Fruit fly (Drosophila melanogaster) whole organism, embryonic: ENCODE data around the gene ocn.

Experiments used
- Atf6 ChIP-seq: fragments of 200-800 bp; sonication (Bioruptor generic); IDR thresholded peaks from 2 replicates; pipeline ENCODE4 v1.3.6; 2022; ENCODE audit warnings: missing biosample characterization, missing genetic modification characterization
- C15 ChIP-seq: fragments of 200-800 bp; sonication (Bioruptor generic); IDR thresholded peaks from 3 replicates; pipeline ENCODE4 v1.3.6; 2022; ENCODE audit warnings: missing biosample characterization, missing genetic modification characterization
- CG10147 ChIP-seq: fragments of 200-800 bp; sonication (Bioruptor generic); optimal IDR thresholded peaks from 2 replicates; lab custom pipeline; 2019; ENCODE audit warnings: missing biosample characterization, mild to moderate bottlenecking, missing genetic modification characterization, moderate library complexity
- CG10274 ChIP-seq: fragments of 200-800 bp; sonication (Bioruptor generic); optimal IDR thresholded peaks from 3 replicates; lab custom pipeline; 2017; ENCODE audit warnings: missing biosample characterization, mild to moderate bottlenecking, missing genetic modification characterization
- CG11398 ChIP-seq: fragments of 200-800 bp; sonication (Bioruptor generic); optimal IDR thresholded peaks from 2 replicates; lab custom pipeline; 2016; ENCODE audit warnings: missing biosample characterization, missing genetic modification characterization
- CG11504 ChIP-seq: fragments of 200-800 bp; sonication (Bioruptor generic); optimal IDR thresholded peaks from 3 replicates; lab custom pipeline; 2019; ENCODE audit warnings: missing biosample characterization, mild to moderate bottlenecking, missing genetic modification characterization, moderate library complexity
- CG13296 ChIP-seq: fragments of 200-800 bp; sonication (Bioruptor generic); optimal IDR thresholded peaks from 3 replicates; lab custom pipeline; 2018; ENCODE audit warnings: missing biosample characterization, mild to moderate bottlenecking, missing genetic modification characterization
- CG30403 ChIP-seq: fragments of 200-800 bp; sonication (Bioruptor generic); optimal IDR thresholded peaks from 3 replicates; lab custom pipeline; 2016; ENCODE audit warnings: missing biosample characterization, missing genetic modification characterization
- CG3065 ChIP-seq: fragments of 200-800 bp; sonication (Bioruptor generic); optimal IDR thresholded peaks from 2 replicates; lab custom pipeline; 2016; ENCODE audit warnings: missing biosample characterization, missing genetic modification characterization
- CG31365 ChIP-seq: fragments of 200-800 bp; sonication (Bioruptor generic); optimal IDR thresholded peaks from 2 replicates; lab custom pipeline; 2018; ENCODE audit warnings: missing biosample characterization, mild to moderate bottlenecking, missing genetic modification characterization
- CG34422 ChIP-seq: fragments of 200-800 bp; sonication (Bioruptor generic); IDR thresholded peaks from 3 replicates; pipeline ENCODE4 v1.3.6; 2022; ENCODE audit warnings: missing biosample characterization, missing genetic modification characterization
- CG3726 ChIP-seq: fragments of 200-800 bp; sonication (Bioruptor generic); IDR thresholded peaks from 3 replicates; pipeline ENCODE4, ENCODE4 v1.3.6; 2022; ENCODE audit warnings: missing biosample characterization, missing genetic modification characterization
- CG3838 ChIP-seq: fragments of 200-800 bp; sonication (Bioruptor generic); optimal IDR thresholded peaks from 3 replicates; lab custom pipeline; 2016; ENCODE audit warnings: missing biosample characterization, missing genetic modification characterization
- CG3847 ChIP-seq: fragments of 200-800 bp; sonication (Bioruptor generic); IDR thresholded peaks from 2 replicates; pipeline ENCODE4 v1.3.6; 2022; ENCODE audit warnings: missing biosample characterization, missing genetic modification characterization
- CG7372 ChIP-seq: fragments of 200-800 bp; sonication (Bioruptor generic); IDR thresholded peaks from 2 replicates; pipeline ENCODE4 v1.3.6; 2022; ENCODE audit warnings: missing biosample characterization, missing genetic modification characterization
- CG7839 ChIP-seq: fragments of 200-800 bp; sonication (Bioruptor generic); optimal IDR thresholded peaks from 3 replicates; lab custom pipeline; 2018; ENCODE audit warnings: missing biosample characterization, mild to moderate bottlenecking, missing genetic modification characterization, moderate library complexity
- CG7963 ChIP-seq: fragments of 200-800 bp; sonication (Bioruptor generic); IDR thresholded peaks from 3 replicates; pipeline ENCODE4 v1.3.6; 2022; ENCODE audit warnings: missing biosample characterization, missing genetic modification characterization; ENCODE audit not compliant: partially characterized antibody
- CG9215 ChIP-seq: fragments of 200-800 bp; sonication (Bioruptor generic); IDR thresholded peaks from 2 replicates; pipeline ENCODE4 v1.3.6; 2022; ENCODE audit warnings: missing biosample characterization, missing genetic modification characterization
- CG9876 ChIP-seq: fragments of 200-800 bp; sonication (Bioruptor generic); optimal IDR thresholded peaks from 2 replicates; lab custom pipeline; 2016; ENCODE audit warnings: missing biosample characterization, missing genetic modification characterization
- Drgx ChIP-seq: fragments of 200-800 bp; sonication (Bioruptor generic); IDR thresholded peaks from 2 replicates; pipeline ENCODE4 v1.3.6; 2022; ENCODE audit warnings: missing biosample characterization, missing genetic modification characterization
- Fer2 ChIP-seq: fragments of 200-800 bp; sonication (Bioruptor generic); optimal IDR thresholded peaks from 2 replicates; lab custom pipeline; 2018; ENCODE audit warnings: missing biosample characterization, mild to moderate bottlenecking, missing genetic modification characterization, moderate library complexity
- GATAe ChIP-seq: fragments of 200-800 bp; sonication (Bioruptor generic); conservative IDR thresholded peaks from 2 replicates; pipeline ENCODE4 v1.3.6; 2022; ENCODE audit warnings: missing biosample characterization, missing genetic modification characterization
- HLH54F ChIP-seq: fragments of 200-800 bp; sonication (Bioruptor generic); optimal IDR thresholded peaks from 3 replicates; lab custom pipeline; 2016; ENCODE audit warnings: missing biosample characterization, missing genetic modification characterization
- Hr51 ChIP-seq, 2 experiments: fragments of 200-800 bp; sonication (Bioruptor generic); optimal IDR thresholded peaks; 2 replicates in 1 of 2; 3 replicates in 1 of 2; lab custom pipeline; 2016 to 2018; ENCODE audit warnings: missing biosample characterization in 2 of 2, missing genetic modification characterization in 2 of 2, mild to moderate bottlenecking in 1 of 2, moderate library complexity in 1 of 2
- Jarid2 ChIP-seq: fragments of 200-800 bp; sonication (Bioruptor generic); optimal IDR thresholded peaks from 3 replicates; lab custom pipeline; 2017; ENCODE audit warnings: mild to moderate bottlenecking, missing biosample characterization, missing genetic modification reagents, missing genetic modification characterization
- Kr ChIP-seq: fragments of 200-800 bp; sonication (Bioruptor generic); optimal IDR thresholded peaks from 2 replicates; lab custom pipeline; 2017; ENCODE audit warnings: missing biosample characterization, mild to moderate bottlenecking, missing genetic modification characterization
- Lhr ChIP-seq: fragments of 200-800 bp; sonication (Bioruptor generic); optimal IDR thresholded peaks from 3 replicates; lab custom pipeline; 2017; ENCODE audit warnings: mild to moderate bottlenecking, missing biosample characterization, missing genetic modification reagents, missing genetic modification characterization
- MBD-R2 ChIP-seq: fragments of 200-800 bp; sonication (Bioruptor generic); IDR thresholded peaks from 2 replicates; pipeline ENCODE4 v1.3.6; 2022; ENCODE audit warnings: missing biosample characterization, missing genetic modification characterization
- Pdp1 ChIP-seq, 2 experiments: fragments of 200-800 bp; sonication (Bioruptor generic); optimal IDR thresholded peaks; 3 replicates each; lab custom pipeline; 2016; ENCODE audit warnings: missing biosample characterization in 2 of 2, missing genetic modification characterization in 2 of 2, mild to moderate bottlenecking in 1 of 2, moderate library complexity in 1 of 2
- Poxn ChIP-seq: fragments of 200-800 bp; sonication (Bioruptor generic); IDR thresholded peaks from 2 replicates; pipeline ENCODE4 v1.3.6; 2022; ENCODE audit warnings: missing biosample characterization, missing genetic modification characterization
- Sox100B ChIP-seq: fragments of 200-800 bp; sonication (Bioruptor generic); optimal IDR thresholded peaks from 3 replicates; lab custom pipeline; 2018; ENCODE audit warnings: missing biosample characterization, mild to moderate bottlenecking, missing genetic modification characterization
- Sry-δ ChIP-seq: fragments of 200-800 bp; sonication (Bioruptor generic); optimal IDR thresholded peaks from 2 replicates; lab custom pipeline; 2016; ENCODE audit warnings: missing biosample characterization, missing genetic modification characterization
- bab2 ChIP-seq: fragments of 200-800 bp; sonication (Bioruptor generic); optimal IDR thresholded peaks from 2 replicates; lab custom pipeline; 2016; ENCODE audit warnings: missing biosample characterization, missing genetic modification characterization
- cato ChIP-seq: fragments of 200-800 bp; sonication (Bioruptor generic); optimal IDR thresholded peaks from 2 replicates; lab custom pipeline; 2016; ENCODE audit warnings: missing biosample characterization, missing genetic modification characterization, borderline replicate concordance
- chm ChIP-seq: fragments of 200-800 bp; sonication (Bioruptor generic); IDR thresholded peaks from 2 replicates; pipeline ENCODE4 v1.3.6; 2022; ENCODE audit warnings: missing biosample characterization, missing genetic modification characterization
- da ChIP-seq: fragments of 200-800 bp; sonication (Bioruptor generic); optimal IDR thresholded peaks from 2 replicates; lab custom pipeline; 2016; ENCODE audit warnings: missing biosample characterization, missing genetic modification characterization
- dm ChIP-seq: fragments of 200-800 bp; sonication (Bioruptor generic); optimal IDR thresholded peaks from 3 replicates; lab custom pipeline; 2016; ENCODE audit warnings: missing biosample characterization, missing genetic modification characterization
- emc ChIP-seq: fragments of 200-800 bp; sonication (Bioruptor generic); optimal IDR thresholded peaks from 2 replicates; lab custom pipeline; 2016; ENCODE audit warnings: missing biosample characterization, missing genetic modification characterization
- fu2 ChIP-seq: fragments of 200-800 bp; sonication (Bioruptor generic); optimal IDR thresholded peaks from 2 replicates; lab custom pipeline; 2016; ENCODE audit warnings: missing biosample characterization, missing genetic modification characterization
- hkb ChIP-seq, 2 experiments: fragments of 200-800 bp in 1 of 2; fragments of >200 bp in 1 of 2; sonication (Bioruptor generic) in 1 of 2; IDR thresholded peaks in 1 of 2; optimal IDR thresholded peaks in 1 of 2; 2 replicates each; pipeline versions ENCODE4 v1.3.6 to Lab custom; 2017 to 2022; ENCODE audit warnings: missing biosample characterization in 1 of 2, missing genetic modification characterization in 1 of 2
- lab ChIP-seq: fragments of 200-800 bp; sonication (Bioruptor generic); optimal IDR thresholded peaks from 3 replicates; lab custom pipeline; 2017; ENCODE audit warnings: missing biosample characterization, missing genetic modification characterization, mild to moderate bottlenecking, moderate library complexity, missing genetic modification reagents
- luna ChIP-seq: fragments of 200-800 bp; sonication (Bioruptor generic); optimal IDR thresholded peaks from 2 replicates; lab custom pipeline; 2016; ENCODE audit warnings: missing biosample characterization, missing genetic modification characterization
- mirr ChIP-seq: fragments of 200-800 bp; sonication (Bioruptor generic); optimal IDR thresholded peaks from 3 replicates; lab custom pipeline; 2018; ENCODE audit warnings: missing biosample characterization, mild to moderate bottlenecking, missing genetic modification characterization
- pan ChIP-seq, 4 experiments: fragments of >200 bp in 3 of 4; fragments of 200-800 bp in 1 of 4; sonication (Bioruptor generic) in 1 of 4; optimal IDR thresholded peaks in 3 of 4; IDR thresholded peaks in 1 of 4; 2 replicates each; pipeline versions ENCODE4 v1.3.6 to Lab custom; 2017 to 2022; ENCODE audit warnings: missing biosample characterization in 2 of 4, missing genetic modification characterization in 2 of 4, mixed read lengths in 1 of 4
- pb ChIP-seq: fragments of 200-800 bp; sonication (Bioruptor generic); optimal IDR thresholded peaks from 3 replicates; lab custom pipeline; 2016; ENCODE audit warnings: missing biosample characterization, missing genetic modification characterization
- ranshi ChIP-seq: fragments of 200-800 bp; sonication (Bioruptor generic); IDR thresholded peaks from 2 replicates; pipeline ENCODE4 v1.3.6; 2022; ENCODE audit warnings: missing biosample characterization, missing genetic modification characterization
- ro ChIP-seq: fragments of 200-800 bp; sonication (Bioruptor generic); IDR thresholded peaks from 2 replicates; pipeline ENCODE4 v1.3.6; 2022; ENCODE audit warnings: missing biosample characterization, missing genetic modification characterization
- unpg ChIP-seq: fragments of 200-800 bp; sonication (Bioruptor generic); optimal IDR thresholded peaks from 3 replicates; lab custom pipeline; 2018; ENCODE audit warnings: missing biosample characterization, mild to moderate bottlenecking, missing genetic modification characterization, moderate library complexity
- wdn ChIP-seq: fragments of 200-800 bp; sonication (Bioruptor generic); IDR thresholded peaks from 2 replicates; pipeline ENCODE4 v1.3.6; 2022; ENCODE audit warnings: missing biosample characterization, missing genetic modification characterization
- z ChIP-seq: fragments of 200-800 bp; sonication (Bioruptor generic); IDR thresholded peaks from 3 replicates; pipeline ENCODE4 v1.3.6; 2022; ENCODE audit warnings: missing biosample characterization, missing genetic modification characterization

ocn gene

dm6 chr3R:30061154-30061482 lies 23.6 kb upstream of the ocn start (continued):
- TF ChIP-seq mirr, result peak; percentile 41
- TF ChIP-seq Sry-δ (GFP tag; lab: Kevin White, UChicago), result peak; percentile 52
- no peak for TF ChIP-seq hkb (optimal IDR thresholded peaks at IDR 0.05; lab: Kevin White, UChicago)
- peak; percentile 96 for TF ChIP-seq hkb (GFP tag; IDR thresholded peaks at IDR 0.05; lab: Robert Waterston, UW)
- TF ChIP-seq MBD-R2, result peak; percentile 74
- TF ChIP-seq CG11504, result peak; percentile 94
- peak; percentile 77 for TF ChIP-seq CG10147 (GFP tag; lab: Kevin White, UChicago)
- no peak for TF ChIP-seq CG3838 (GFP tag; lab: Kevin White, UChicago)
- TF ChIP-seq Jarid2 (GFP tag; lab: Kevin White, UChicago), result peak; percentile 71
- TF ChIP-seq emc (GFP tag; lab: Kevin White, UChicago), result peak; percentile 79
- peak; percentile 30 for TF ChIP-seq HLH54F (GFP tag; lab: Kevin White, UChicago)
- no peak for TF ChIP-seq CG7963 (GFP tag; lab: Robert Waterston, UW)
- peak; percentile 59 for TF ChIP-seq CG3847
- TF ChIP-seq CG11398, result peak; percentile 74
- TF ChIP-seq pb, result peak; percentile 73
- peak; percentile 79 for TF ChIP-seq CG10274 (GFP tag; lab: Kevin White, UChicago)
- peak; percentile 63 for TF ChIP-seq Fer2 (tag; lab: Kevin White, UChicago)
- TF ChIP-seq fu2, result no peak
- peak; percentile 56; the same call in 1 of the 3 replicates for TF ChIP-seq z (GFP tag; lab: Robert Waterston, UW)
- TF ChIP-seq CG9876 (GFP tag; lab: Kevin White, UChicago), result peak; percentile 65
- TF ChIP-seq bab2, result peak; percentile 87
- peak; percentile 63 for TF ChIP-seq CG31365 (tag; lab: Kevin White, UChicago)
- no peak for TF ChIP-seq GATAe
- peak; percentile 92 for TF ChIP-seq ranshi (GFP tag; lab: Robert Waterston, UW)
- peak; percentile 94 for TF ChIP-seq chm (GFP tag; lab: Robert Waterston, UW)
- peak; percentile 92 for TF ChIP-seq lab (GFP tag; lab: Kevin White, UChicago)
- peak; percentile 20 for TF ChIP-seq luna (GFP tag; lab: Kevin White, UChicago)
- TF ChIP-seq Atf6, result peak; percentile 90
- TF ChIP-seq Poxn (GFP tag; lab: Robert Waterston, UW), result no peak
- peak; percentile 85; the same call in 1 of the 3 replicates for TF ChIP-seq CG3726
- peak; percentile 57 for TF ChIP-seq CG9215 (GFP tag; lab: Robert Waterston, UW)
- TF ChIP-seq CG7839 (tag; lab: Kevin White, UChicago), result peak; percentile 89
- TF ChIP-seq wdn, result peak; percentile 73; the same call in 1 of the 2 replicates
- TF ChIP-seq CG13296 (GFP tag; lab: Kevin White, UChicago), result peak; percentile 85
- no peak for TF ChIP-seq Lhr
- TF ChIP-seq dm (GFP tag; lab: Kevin White, UChicago), result peak; percentile 42
- TF ChIP-seq Kr (GFP tag; lab: Kevin White, UChicago), result no peak
- peak; percentile 92 for TF ChIP-seq unpg (GFP tag; lab: Kevin White, UChicago)
- TF ChIP-seq C15 (GFP tag; lab: Robert Waterston, UW), result peak; percentile 60; the same call in 2 of the 3 replicates
- TF ChIP-seq Sox100B (GFP tag; lab: Kevin White, UChicago), result peak; percentile 91
- TF ChIP-seq ro (GFP tag; lab: Robert Waterston, UW), result peak; percentile 38; the same call in 1 of the 2 replicates
- TF ChIP-seq Hr51 (GFP tag; optimal IDR thresholded peaks at IDR 0.05; lab: Kevin White, UChicago), result peak; percentile 26 to 83
- peak; percentile 28 for TF ChIP-seq CG3065 (GFP tag; lab: Kevin White, UChicago)
- TF ChIP-seq da, result no peak
- no peak for TF ChIP-seq pan (optimal IDR thresholded peaks at IDR 0.05; lab: Kevin White, UChicago)
- TF ChIP-seq pan (GFP tag; optimal IDR thresholded peaks at IDR 0.05 in 1 of 2, IDR thresholded peaks at IDR 0.05 in 1 of 2), result peak in 1 of 2 experiments; percentile 95
- peak; percentile 87 to 89 for TF ChIP-seq Pdp1 (GFP tag; optimal IDR thresholded peaks at IDR 0.05; lab: Kevin White, UChicago)
- TF ChIP-seq CG34422 (GFP tag; lab: Robert Waterston, UW), result peak; percentile 95
- peak; percentile 76 for TF ChIP-seq CG7372
- TF ChIP-seq CG30403 (GFP tag; lab: Kevin White, UChicago), result peak; percentile 87
- TF ChIP-seq cato, result peak; percentile 5
- peak; percentile 91 for TF ChIP-seq Drgx
